Worm (Caenorhabditis elegans) whole organism, midembryonic: ENCODE measurements around the gene dpy-8.

Experiments used
- T22C8.4 ChIP-seq: fragments of 200-800 bp; sonication (Bioruptor generic); IDR thresholded peaks from 2 replicates; pipeline ENCODE4 v1.3.6; 2022; ENCODE audit warnings: missing genetic modification characterization, missing compliant biosample characterization
- cog-1 ChIP-seq: sonication (generic microtip); optimal IDR thresholded peaks from 2 replicates; lab custom pipeline; 2016; ENCODE audit warnings: missing genetic modification characterization, missing compliant biosample characterization
- flt-1 ChIP-seq: fragments of 200-800 bp; sonication (Bioruptor generic); IDR thresholded peaks from 2 replicates; pipeline ENCODE4 v1.3.6; 2022; ENCODE audit warnings: missing genetic modification characterization, missing compliant biosample characterization
- ztf-29 ChIP-seq: fragments of 200-800 bp; sonication (Bioruptor generic); IDR thresholded peaks from 2 replicates; pipeline ENCODE4 v1.3.6; 2022; ENCODE audit warnings: missing genetic modification reagents, missing genetic modification characterization, missing compliant biosample characterization

DNA sequence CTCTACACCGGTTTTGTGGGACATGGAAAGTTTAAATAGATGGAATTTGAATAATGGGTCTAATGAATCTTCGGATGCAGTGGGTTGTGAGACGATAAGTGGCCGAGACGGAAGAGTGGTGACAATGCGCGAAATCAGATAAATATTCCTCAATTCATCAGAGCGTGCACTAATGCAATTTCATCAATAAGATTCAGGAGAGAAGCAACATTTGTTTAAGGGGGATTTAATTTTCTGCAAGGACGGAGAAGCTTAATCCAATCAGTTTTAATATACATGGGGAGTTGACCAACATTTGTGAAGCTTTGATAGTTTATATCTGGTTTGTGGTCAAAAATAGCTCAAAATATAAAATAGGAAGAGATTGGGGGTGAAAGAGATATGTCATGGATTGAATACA, 20.8 kb downstream of the dpy-8 start:
- TF ChIP-seq T22C8.4 (GFP tag; lab: Robert Waterston, UW) (no peak), ztf-29 (GFP tag; lab: Robert Waterston, UW) (no peak), cog-1 (no peak), flt-1 (GFP tag; lab: Robert Waterston, UW) (no peak)
